Worm (Caenorhabditis elegans) whole organism, L1 larva: ENCODE data around the gene C27B7.6.

Experiments
- C34B4.2 ChIP-seq: sonication (generic microtip); optimal IDR thresholded peaks from 2 replicates; lab custom pipeline; 2017; ENCODE audit warnings: mild to moderate bottlenecking, missing genetic modification characterization, missing compliant biosample characterization
- aha-1 ChIP-seq: fragments of 150-350 bp; optimal IDR thresholded peaks from 2 replicates; lab custom pipeline; 2014; ENCODE audit warnings: missing biosample characterization, missing genetic modification characterization
- alr-1 ChIP-seq: fragments of 200-800 bp; sonication (Bioruptor generic); optimal IDR thresholded peaks from 2 replicates; lab custom pipeline; 2018; ENCODE audit warnings: borderline replicate concordance, mild to moderate bottlenecking, missing genetic modification characterization, missing compliant biosample characterization
- aly-2 ChIP-seq: fragments of 150-350 bp; optimal IDR thresholded peaks from 2 replicates; lab custom pipeline; 2014; ENCODE audit warnings: missing biosample characterization, missing genetic modification characterization
- ama-1 ChIP-seq: fragments of 150-350 bp; optimal IDR thresholded peaks from 2 replicates; lab custom pipeline; 2014
- blmp-1 ChIP-seq: fragments of 150-350 bp; optimal IDR thresholded peaks from 2 replicates; lab custom pipeline; 2014; ENCODE audit warnings: missing biosample characterization, missing genetic modification characterization
- ceh-8 ChIP-seq: fragments of 200-800 bp; sonication (Bioruptor generic); optimal IDR thresholded peaks from 2 replicates; lab custom pipeline; 2018; ENCODE audit warnings: mild to moderate bottlenecking, missing genetic modification characterization, moderate library complexity, missing compliant biosample characterization
- ceh-82 ChIP-seq, 3 experiments: fragments of 150-350 bp in 1 of 3; sonication (generic microtip) in 2 of 3; optimal IDR thresholded peaks; 2 replicates each; lab custom pipeline; 2014 to 2017; ENCODE audit warnings: missing biosample characterization in 3 of 3, missing genetic modification characterization in 3 of 3
- ceh-88 ChIP-seq: fragments of 200-800 bp; sonication (Bioruptor generic); IDR thresholded peaks from 2 replicates; pipeline ENCODE4 v1.3.6; 2022; ENCODE audit warnings: missing genetic modification characterization, missing compliant biosample characterization
- ces-1 ChIP-seq: fragments of 150-350 bp; optimal IDR thresholded peaks from 2 replicates; lab custom pipeline; 2014; ENCODE audit warnings: missing biosample characterization, missing genetic modification reagents, missing genetic modification characterization
- dsc-1 ChIP-seq: sonication (generic microtip); optimal IDR thresholded peaks from 2 replicates; lab custom pipeline; 2016; ENCODE audit warnings: mild to moderate bottlenecking, missing genetic modification characterization, missing compliant biosample characterization
- efl-1 ChIP-seq, 4 experiments: fragments of 150-350 bp; optimal IDR thresholded peaks in 3 of 4; peaks in 1 of 4; 1 replicate in 1 of 4; 2 replicates in 3 of 4; lab custom pipeline; 2014; ENCODE audit warnings: missing biosample characterization in 2 of 4, missing genetic modification characterization in 2 of 4, missing genetic modification reagents in 2 of 4
- efl-3 ChIP-seq: fragments of 200-800 bp; sonication (Bioruptor generic); optimal IDR thresholded peaks from 2 replicates; lab custom pipeline; 2018; ENCODE audit warnings: mild to moderate bottlenecking, missing genetic modification characterization, missing compliant biosample characterization
- egl-13 ChIP-seq: sonication (generic microtip); optimal IDR thresholded peaks from 2 replicates; lab custom pipeline; 2016; ENCODE audit warnings: missing genotype, missing genetic modification reagents, missing genetic modification characterization, missing compliant biosample characterization
- egl-27 ChIP-seq, 2 experiments: fragments of 150-350 bp in 1 of 2; sonication (generic microtip); optimal IDR thresholded peaks; 3 replicates each; lab custom pipeline; 2017 to 2018; ENCODE audit warnings: missing biosample characterization in 2 of 2, missing genetic modification characterization in 2 of 2, missing genetic modification reagents in 2 of 2
- elt-2 ChIP-seq: sonication (generic microtip); optimal IDR thresholded peaks from 2 replicates; lab custom pipeline; 2016; ENCODE audit warnings: missing genetic modification characterization, mild to moderate bottlenecking, inconsistent platforms, missing compliant biosample characterization, missing genetic modification reagents
- ets-5 ChIP-seq: fragments of 200-800 bp; sonication (Bioruptor generic); IDR thresholded peaks from 2 replicates; pipeline ENCODE4 v1.3.6; 2022; ENCODE audit warnings: missing genetic modification characterization, missing compliant biosample characterization
- fkh-10 ChIP-seq: sonication (generic microtip); optimal IDR thresholded peaks from 2 replicates; lab custom pipeline; 2017; ENCODE audit warnings: missing biosample characterization, missing genetic modification reagents, missing genetic modification characterization
- fkh-8 ChIP-seq: sonication (generic microtip); optimal IDR thresholded peaks from 2 replicates; lab custom pipeline; 2016; ENCODE audit warnings: mild to moderate bottlenecking, missing genetic modification characterization, missing compliant biosample characterization
- fos-1 ChIP-seq: fragments of 150-350 bp; optimal IDR thresholded peaks from 2 replicates; lab custom pipeline; 2014; ENCODE audit warnings: missing biosample characterization, missing genetic modification characterization
- grh-1 ChIP-seq: fragments of 200-800 bp; sonication (Bioruptor generic); IDR thresholded peaks from 2 replicates; pipeline ENCODE4 v1.3.6; 2022; ENCODE audit warnings: missing genetic modification reagents, missing genetic modification characterization, missing compliant biosample characterization
- hlh-4 ChIP-seq: sonication (generic microtip); optimal IDR thresholded peaks from 2 replicates; lab custom pipeline; 2016; ENCODE audit warnings: mild to moderate bottlenecking, missing genetic modification characterization, missing compliant biosample characterization
- jun-1 ChIP-seq: fragments of 150-350 bp; optimal IDR thresholded peaks from 2 replicates; lab custom pipeline; 2014; ENCODE audit warnings: missing biosample characterization, missing genetic modification reagents, missing genetic modification characterization
- lin-13 ChIP-seq: fragments of 150-350 bp; optimal IDR thresholded peaks from 2 replicates; lab custom pipeline; 2014; ENCODE audit warnings: missing biosample characterization, missing genetic modification reagents, missing genetic modification characterization
- lin-15B ChIP-seq: fragments of 150-350 bp; sonication (generic microtip); optimal IDR thresholded peaks from 3 replicates; lab custom pipeline; 2014; ENCODE audit warnings: missing biosample characterization, missing genetic modification characterization
- lin-35 ChIP-seq, 2 experiments: fragments of 150-350 bp; optimal IDR thresholded peaks; 2 replicates each; lab custom pipeline; 2014; ENCODE audit warnings: missing biosample characterization in 2 of 2, missing genetic modification characterization in 2 of 2, missing genetic modification reagents in 2 of 2
- lir-3 ChIP-seq: sonication (generic microtip); optimal IDR thresholded peaks from 2 replicates; lab custom pipeline; 2016; ENCODE audit warnings: mild to moderate bottlenecking, missing genetic modification characterization, moderate library complexity, missing compliant biosample characterization; ENCODE audit not compliant: poor library complexity
- lsy-2 ChIP-seq, 2 experiments: fragments of 150-350 bp; optimal IDR thresholded peaks; 2 replicates each; lab custom pipeline; 2014; ENCODE audit warnings: missing biosample characterization in 2 of 2, missing genetic modification characterization in 2 of 2
- mab-9 ChIP-seq: fragments of 200-800 bp; sonication (Bioruptor generic); IDR thresholded peaks from 2 replicates; pipeline ENCODE4 v1.3.6; 2022; ENCODE audit warnings: missing genetic modification reagents, missing genetic modification characterization, missing compliant biosample characterization
- mdl-1 ChIP-seq, 2 experiments: fragments of 150-350 bp; optimal IDR thresholded peaks; 2 replicates each; lab custom pipeline; 2014 to 2017; ENCODE audit warnings: missing biosample characterization in 2 of 2, missing genetic modification characterization in 2 of 2, inconsistent platforms in 1 of 2
- nhr-11 ChIP-seq: fragments of 150-350 bp; optimal IDR thresholded peaks from 2 replicates; lab custom pipeline; 2014; ENCODE audit warnings: missing biosample characterization, missing genetic modification characterization
- nhr-19 ChIP-seq: fragments of 200-800 bp; sonication (Bioruptor generic); conservative IDR thresholded peaks from 2 replicates; pipeline ENCODE4 v1.3.6; 2022; ENCODE audit warnings: missing genetic modification characterization, missing compliant biosample characterization
- nhr-20 ChIP-seq: sonication (generic microtip); optimal IDR thresholded peaks from 2 replicates; lab custom pipeline; 2016; ENCODE audit warnings: mild to moderate bottlenecking, missing genetic modification characterization, missing compliant biosample characterization
- nhr-47 ChIP-seq: sonication (generic microtip); optimal IDR thresholded peaks from 2 replicates; lab custom pipeline; 2016; ENCODE audit warnings: mild to moderate bottlenecking, missing genetic modification characterization, moderate library complexity, missing compliant biosample characterization
- nhr-71 ChIP-seq: sonication (generic microtip); optimal IDR thresholded peaks from 2 replicates; lab custom pipeline; 2016; ENCODE audit warnings: mild to moderate bottlenecking, missing genetic modification characterization, moderate library complexity, missing compliant biosample characterization
- nhr-76 ChIP-seq: sonication (generic microtip); optimal IDR thresholded peaks from 2 replicates; lab custom pipeline; 2017; ENCODE audit warnings: missing biosample characterization, missing genetic modification characterization
- nhr-84 ChIP-seq: sonication (generic microtip); optimal IDR thresholded peaks from 2 replicates; lab custom pipeline; 2017; ENCODE audit warnings: missing biosample characterization, missing genetic modification characterization
- nhr-85 ChIP-seq: sonication (generic microtip); peaks from one replicate; lab custom pipeline; 2016; ENCODE audit warnings: missing genetic modification characterization, inconsistent platforms, missing compliant biosample characterization
- pax-3 ChIP-seq: fragments of 200-800 bp; sonication (Bioruptor generic); optimal IDR thresholded peaks from 2 replicates; lab custom pipeline; 2018; ENCODE audit warnings: mild to moderate bottlenecking, missing genetic modification characterization, moderate library complexity, missing compliant biosample characterization
- pqm-1 ChIP-seq: sonication (generic microtip); optimal IDR thresholded peaks from 3 replicates; lab custom pipeline; 2017; ENCODE audit warnings: missing biosample characterization, missing genetic modification characterization
- rnt-1 ChIP-seq: sonication (generic microtip); optimal IDR thresholded peaks from 2 replicates; lab custom pipeline; 2016; ENCODE audit warnings: mild to moderate bottlenecking, missing genetic modification characterization, moderate library complexity, missing compliant biosample characterization
- skn-1 ChIP-seq: fragments of 150-350 bp; optimal IDR thresholded peaks from 2 replicates; lab custom pipeline; 2014; ENCODE audit warnings: missing biosample characterization, missing genetic modification characterization
- snu-23 ChIP-seq: sonication (generic microtip); optimal IDR thresholded peaks from 2 replicates; lab custom pipeline; 2016; ENCODE audit warnings: missing genetic modification characterization, missing compliant biosample characterization
- sox-4 ChIP-seq: sonication (generic microtip); optimal IDR thresholded peaks from 2 replicates; lab custom pipeline; 2016; ENCODE audit warnings: missing genetic modification characterization, missing compliant biosample characterization
- sup-37 ChIP-seq: fragments of 200-800 bp; sonication (Bioruptor generic); optimal IDR thresholded peaks from 2 replicates; lab custom pipeline; 2018; ENCODE audit warnings: mild to moderate bottlenecking, missing genetic modification characterization, missing compliant biosample characterization
- swsn-7 ChIP-seq: sonication (generic microtip); optimal IDR thresholded peaks from 2 replicates; lab custom pipeline; 2016; ENCODE audit warnings: missing genetic modification characterization, missing compliant biosample characterization
- tbx-2 ChIP-seq: sonication (generic microtip); optimal IDR thresholded peaks from 2 replicates; lab custom pipeline; 2016; ENCODE audit warnings: missing genetic modification characterization, missing compliant biosample characterization
- unc-130 ChIP-seq: fragments of 150-350 bp; optimal IDR thresholded peaks from 2 replicates; lab custom pipeline; 2017; ENCODE audit warnings: missing biosample characterization, missing genetic modification characterization, inconsistent platforms
- vab-15 ChIP-seq: sonication (generic microtip); optimal IDR thresholded peaks from 2 replicates; lab custom pipeline; 2017; ENCODE audit warnings: missing genotype, mild to moderate bottlenecking, missing genetic modification characterization, missing compliant biosample characterization
- xbp-1 ChIP-seq: sonication (generic microtip); optimal IDR thresholded peaks from 2 replicates; lab custom pipeline; 2016; ENCODE audit warnings: missing genetic modification characterization, missing compliant biosample characterization
- zag-1 ChIP-seq: fragments of 150-350 bp; optimal IDR thresholded peaks from 2 replicates; lab custom pipeline; 2014; ENCODE audit warnings: missing biosample characterization, missing genetic modification characterization
- ztf-11 ChIP-seq, 2 experiments: sonication (generic microtip); optimal IDR thresholded peaks; 2 replicates each; lab custom pipeline; 2016 to 2017; ENCODE audit warnings: missing genetic modification characterization in 2 of 2, missing biosample characterization in 1 of 2, missing compliant biosample characterization in 1 of 2
- ztf-4 ChIP-seq: fragments of 150-350 bp; optimal IDR thresholded peaks from 2 replicates; lab custom pipeline; 2014; ENCODE audit warnings: missing biosample characterization, missing genetic modification characterization

C27B7.6 gene

ce11 chrIV:8866092-8866491, 40.1 kb downstream of the C27B7.6 start (continued):
- no peak for TF ChIP-seq pax-3 (tag; lab: Kevin White, UChicago)
- TF ChIP-seq nhr-85 (tag; lab: Kevin White, UChicago) = peak; percentile 78
- TF ChIP-seq nhr-11 (tag; lab: Kevin White, UChicago) = no peak
- TF ChIP-seq alr-1 (tag; lab: Kevin White, UChicago) = no peak
- no peak for TF ChIP-seq efl-3 (GFP tag; lab: Kevin White, UChicago)
- TF ChIP-seq fkh-8 (tag; lab: Kevin White, UChicago) = no peak
- no peak for TF ChIP-seq egl-13 (tag; lab: Kevin White, UChicago)
- TF ChIP-seq grh-1 (GFP tag; lab: Robert Waterston, UW) = no peak
- TF ChIP-seq aha-1 (tag; lab: Kevin White, UChicago) = no peak
- TF ChIP-seq ceh-82 (tag; optimal IDR thresholded peaks at IDR 0.05; lab: Kevin White, UChicago) = peak in 1 of 3 experiments; percentile 18
- TF ChIP-seq nhr-20 (tag; lab: Kevin White, UChicago) = peak; percentile 73
- TF ChIP-seq ama-1 (lab: Kevin White, UChicago) = no peak
- TF ChIP-seq blmp-1 (tag; lab: Kevin White, UChicago) = peak; percentile 98
- TF ChIP-seq ceh-88 (GFP tag; lab: Robert Waterston, UW) = no peak
- no peak for TF ChIP-seq lin-13
- TF ChIP-seq zag-1 (tag; lab: Kevin White, UChicago) = no peak
- peak; percentile 73 for TF ChIP-seq rnt-1 (tag; lab: Kevin White, UChicago)
- TF ChIP-seq aly-2 (tag; lab: Kevin White, UChicago) = no peak
- no peak for TF ChIP-seq ceh-8 (GFP tag; lab: Kevin White, UChicago)
- no peak for TF ChIP-seq fos-1 (tag; lab: Kevin White, UChicago)
- peak; percentile 50 to 74 for TF ChIP-seq lin-35 (GFP tag; optimal IDR thresholded peaks at IDR 0.05; lab: Kevin White, UChicago)
- TF ChIP-seq dsc-1 (tag; lab: Kevin White, UChicago) = no peak
- TF ChIP-seq fkh-10 (GFP tag; lab: Kevin White, UChicago) = no peak
- no peak for TF ChIP-seq pqm-1 (tag; lab: Kevin White, UChicago)
- no peak for TF ChIP-seq vab-15 (tag; lab: Kevin White, UChicago)
- no peak for TF ChIP-seq ztf-4 (tag; lab: Kevin White, UChicago)
- peak; percentile 43 for TF ChIP-seq nhr-47 (tag; lab: Kevin White, UChicago)
- peak; percentile 36 for TF ChIP-seq swsn-7 (tag; lab: Kevin White, UChicago)
- TF ChIP-seq nhr-19 (GFP tag; lab: Robert Waterston, UW) = peak; percentile 33
- peak; percentile 74 for TF ChIP-seq nhr-71
- peak; percentile 67 for TF ChIP-seq snu-23 (GFP tag; lab: Kevin White, UChicago)
- peak in 1 of 2 experiments; percentile 46 for TF ChIP-seq mdl-1 (tag; optimal IDR thresholded peaks at IDR 0.05; lab: Kevin White, UChicago)
- TF ChIP-seq sox-4 = no peak
- no peak for TF ChIP-seq lir-3 (tag; lab: Kevin White, UChicago)
- TF ChIP-seq lin-15B (tag; lab: Kevin White, UChicago) = no peak
- TF ChIP-seq tbx-2 = peak; percentile 38
- TF ChIP-seq egl-27 (tag; optimal IDR thresholded peaks at IDR 0.05; lab: Kevin White, UChicago) = peak in 1 of 2 experiments; percentile 14
- TF ChIP-seq ets-5 (GFP tag; lab: Robert Waterston, UW) = no peak
- no peak for TF ChIP-seq C34B4.2 (tag; lab: Kevin White, UChicago)
- no peak for TF ChIP-seq jun-1 (tag; lab: Kevin White, UChicago)
- TF ChIP-seq elt-2 (tag; lab: Kevin White, UChicago) = peak; percentile 39
- TF ChIP-seq mab-9 (GFP tag; lab: Robert Waterston, UW) = no peak
- no peak for TF ChIP-seq nhr-76 (tag; lab: Kevin White, UChicago)
- no peak for TF ChIP-seq sup-37 (GFP tag; lab: Kevin White, UChicago)
- peak; percentile 60 for TF ChIP-seq skn-1 (tag; lab: Kevin White, UChicago)
- TF ChIP-seq unc-130 (tag; lab: Kevin White, UChicago) = no peak
- TF ChIP-seq hlh-4 (tag; lab: Kevin White, UChicago) = no peak
- no peak for TF ChIP-seq ces-1 (GFP tag; lab: Kevin White, UChicago)
- TF ChIP-seq ztf-11 (tag; optimal IDR thresholded peaks at IDR 0.05; lab: Kevin White, UChicago) = peak in 1 of 2 experiments; percentile 34
- TF ChIP-seq nhr-84 = no peak
- TF ChIP-seq lsy-2 (tag; optimal IDR thresholded peaks at IDR 0.05; lab: Kevin White, UChicago) = peak; percentile 27 to 52
- peak; percentile 59 to 68 for TF ChIP-seq efl-1 (optimal IDR thresholded peaks at IDR 0.05; lab: Kevin White, UChicago)
- TF ChIP-seq efl-1 (GFP tag; optimal IDR thresholded peaks at IDR 0.05 in 1 of 2; lab: Kevin White, UChicago) = peak; percentile 47 to 97
- no peak for TF ChIP-seq xbp-1 (tag; lab: Kevin White, UChicago)
